Fruit fly (Drosophila melanogaster) whole organism, wandering third instar larva: ENCODE results near the gene Mps1.

Experiments
- Abd-B ChIP-seq: fragments of >200 bp; optimal IDR thresholded peaks from 2 replicates; lab custom pipeline; 2017; ENCODE audit warnings: missing biosample characterization, missing genetic modification characterization
- CG9705 ChIP-seq: fragments of 200-800 bp; sonication (Bioruptor generic); optimal IDR thresholded peaks from 2 replicates; lab custom pipeline; 2018; ENCODE audit warnings: missing biosample characterization, mild to moderate bottlenecking, missing genetic modification characterization
- CrebA ChIP-seq: fragments of 200-800 bp; sonication (Bioruptor generic); optimal IDR thresholded peaks from 2 replicates; lab custom pipeline; 2016; ENCODE audit warnings: missing biosample characterization, mild to moderate bottlenecking, missing genetic modification characterization, borderline replicate concordance
- Dfd ChIP-seq: fragments of >200 bp; optimal IDR thresholded peaks from 2 replicates; lab custom pipeline; 2017; ENCODE audit warnings: missing biosample characterization, missing genetic modification characterization
- Dif ChIP-seq: fragments of 200-275, 200-300 bp; sonication (Bioruptor generic); optimal IDR thresholded peaks from 2 replicates; lab custom pipeline; 2018; ENCODE audit warnings: missing biosample characterization, missing genetic modification characterization; ENCODE audit not compliant: partially characterized antibody
- GATAd ChIP-seq: sonication (Bioruptor generic); optimal IDR thresholded peaks from 2 replicates; lab custom pipeline; 2016; ENCODE audit warnings: missing biosample characterization, missing genetic modification characterization
- HLH106 ChIP-seq: fragments of 200-800 bp; optimal IDR thresholded peaks from 3 replicates; lab custom pipeline; 2019; ENCODE audit warnings: missing biosample characterization, mild to moderate bottlenecking, missing genetic modification characterization, moderate library complexity
- Hnf4 ChIP-seq: fragments of 200-800 bp; sonication (Bioruptor generic); optimal IDR thresholded peaks from 2 replicates; lab custom pipeline; 2016; ENCODE audit warnings: missing biosample characterization, mild to moderate bottlenecking, missing genetic modification characterization
- Hr78 ChIP-seq: fragments of >200 bp; optimal IDR thresholded peaks from 2 replicates; lab custom pipeline; 2017; ENCODE audit warnings: missing biosample characterization, missing genetic modification characterization
- Hr83 ChIP-seq: fragments of 200-300 bp; sonication (Bioruptor generic); optimal IDR thresholded peaks from 2 replicates; lab custom pipeline; 2016; ENCODE audit warnings: missing biosample characterization, mild to moderate bottlenecking, missing genetic modification characterization, moderate library complexity; ENCODE audit not compliant: poor library complexity, severe bottlenecking
- Jra ChIP-seq: sonication (Bioruptor generic); optimal IDR thresholded peaks from 2 replicates; lab custom pipeline; 2016; ENCODE audit warnings: missing biosample characterization, missing genetic modification characterization
- Myc ChIP-seq: fragments of >200 bp; optimal IDR thresholded peaks from 2 replicates; lab custom pipeline; 2017
- N ChIP-seq: fragments of >200 bp; optimal IDR thresholded peaks from 2 replicates; lab custom pipeline; 2018; ENCODE audit warnings: missing biosample characterization, missing external identifiers, missing genetic modification characterization
- OdsH ChIP-seq: fragments of 200-800 bp; sonication (Bioruptor generic); optimal IDR thresholded peaks from 2 replicates; lab custom pipeline; 2016; ENCODE audit warnings: missing biosample characterization, mild to moderate bottlenecking, missing genetic modification characterization
- Rel ChIP-seq, 2 experiments: fragments of 200-800 bp; sonication (Bioruptor generic) in 1 of 2; optimal IDR thresholded peaks; 2 replicates in 1 of 2; 3 replicates in 1 of 2; lab custom pipeline; 2016 to 2019; ENCODE audit warnings: mild to moderate bottlenecking in 2 of 2, missing biosample characterization in 2 of 2, missing genetic modification characterization in 2 of 2, moderate library complexity in 1 of 2
- Sp1 ChIP-seq: fragments of 200-800 bp; sonication (Bioruptor generic); optimal IDR thresholded peaks from 3 replicates; lab custom pipeline; 2019; ENCODE audit warnings: missing biosample characterization, mild to moderate bottlenecking, missing genetic modification characterization, moderate library complexity
- Vsx2 ChIP-seq: fragments of 200-300, 225-300 bp; sonication (Bioruptor generic); optimal IDR thresholded peaks from 2 replicates; lab custom pipeline; 2018; ENCODE audit warnings: missing biosample characterization, missing genetic modification characterization; ENCODE audit not compliant: partially characterized antibody
- br ChIP-seq: fragments of 200-800 bp; sonication (Bioruptor generic); optimal IDR thresholded peaks from 2 replicates; lab custom pipeline; 2016; ENCODE audit warnings: missing biosample characterization, missing genetic modification characterization
- brk ChIP-seq: fragments of 200-800 bp; sonication (Bioruptor generic); optimal IDR thresholded peaks from 2 replicates; lab custom pipeline; 2016; ENCODE audit warnings: missing biosample characterization, mild to moderate bottlenecking, missing genetic modification characterization
- dl ChIP-seq, 2 experiments: fragments of 175-275, 200-275 bp in 1 of 2; fragments of 200-275 bp in 1 of 2; sonication (Bioruptor generic); optimal IDR thresholded peaks; lab custom pipeline; 2018; ENCODE audit warnings: mild to moderate bottlenecking in 2 of 2, missing biosample characterization in 2 of 2, missing genetic modification characterization in 2 of 2, moderate library complexity in 2 of 2; ENCODE audit not compliant: partially characterized antibody in 2 of 2, insufficient read depth in 1 of 2
- dmrt93B ChIP-seq: fragments of 200-800 bp; sonication (Bioruptor generic); optimal IDR thresholded peaks from 2 replicates; lab custom pipeline; 2018; ENCODE audit warnings: missing biosample characterization, mild to moderate bottlenecking, missing genetic modification characterization
- dsf ChIP-seq: sonication (Bioruptor generic); optimal IDR thresholded peaks from 2 replicates; lab custom pipeline; 2016; ENCODE audit warnings: missing biosample characterization, missing genetic modification characterization, borderline replicate concordance
- foxo ChIP-seq, 2 experiments: fragments of 200-800 bp; sonication (Bioruptor generic); optimal IDR thresholded peaks; 2 replicates in 1 of 2; 3 replicates in 1 of 2; lab custom pipeline; 2016 to 2017; ENCODE audit warnings: missing biosample characterization in 2 of 2, missing genetic modification characterization in 2 of 2
- fru ChIP-seq: fragments of 200-800 bp; sonication (Bioruptor generic); optimal IDR thresholded peaks from 3 replicates; lab custom pipeline; 2016; ENCODE audit warnings: missing biosample characterization, mild to moderate bottlenecking, missing genetic modification characterization
- h ChIP-seq: fragments of 200-800 bp; sonication (Bioruptor generic); optimal IDR thresholded peaks from 3 replicates; lab custom pipeline; 2016; ENCODE audit warnings: missing biosample characterization, mild to moderate bottlenecking, missing genetic modification characterization
- jim ChIP-seq: fragments of 175-275, 200-325 bp; sonication (Bioruptor generic); optimal IDR thresholded peaks from 2 replicates; lab custom pipeline; 2016; ENCODE audit warnings: missing biosample characterization, mild to moderate bottlenecking, missing genetic modification characterization
- lola ChIP-seq: fragments of >200 bp; optimal IDR thresholded peaks from 2 replicates; lab custom pipeline; 2017; ENCODE audit warnings: missing biosample characterization, missing genetic modification characterization
- psq ChIP-seq: fragments of 200-800 bp; sonication (Bioruptor generic); optimal IDR thresholded peaks from 3 replicates; lab custom pipeline; 2017; ENCODE audit warnings: missing biosample characterization, mild to moderate bottlenecking, missing genetic modification characterization, moderate library complexity
- rgr ChIP-seq: fragments of 200-800 bp; sonication (Bioruptor generic); optimal IDR thresholded peaks from 3 replicates; lab custom pipeline; 2016; ENCODE audit warnings: missing biosample characterization, mild to moderate bottlenecking, missing genetic modification characterization
- sage ChIP-seq: fragments of 200-800 bp; sonication (Bioruptor generic); optimal IDR thresholded peaks from 2 replicates; lab custom pipeline; 2016; ENCODE audit warnings: missing biosample characterization, mild to moderate bottlenecking, missing genetic modification characterization
- sv ChIP-seq: fragments of 200-800 bp; sonication (Bioruptor generic); optimal IDR thresholded peaks from 3 replicates; lab custom pipeline; 2016; ENCODE audit warnings: missing biosample characterization, missing genetic modification characterization
- woc ChIP-seq: sonication (Bioruptor generic); optimal IDR thresholded peaks from 2 replicates; lab custom pipeline; 2016; ENCODE audit warnings: missing biosample characterization, mild to moderate bottlenecking, missing genetic modification characterization

Gene Mps1

dm6 chr3R:17680268-17680638, 9.2 kb downstream of the Mps1 start:
- TF ChIP-seq jim (GFP tag; lab: Kevin White, UChicago) (peak; percentile 80), OdsH (GFP tag; lab: Kevin White, UChicago) (no peak), Rel (GFP tag; optimal IDR thresholded peaks at IDR 0.05; lab: Kevin White, UChicago) (no peak), Rel (tag; optimal IDR thresholded peaks at IDR 0.05; lab: Kevin White, UChicago) (peak; percentile 45), fru (GFP tag; lab: Kevin White, UChicago) (no peak), dl (GFP tag; optimal IDR thresholded peaks at IDR 0.05; lab: Kevin White, UChicago; ENCODE audit: insufficient read depth in 1 of 2, partially characterized antibody in 2 of 2) (peak in 1 of 2 experiments; percentile 8), sv (GFP tag; lab: Kevin White, UChicago) (no peak), Hnf4 (no peak), Hr78 (GFP tag; lab: Kevin White, UChicago) (no peak), CrebA (no peak), dmrt93B (GFP tag; lab: Kevin White, UChicago) (no peak), woc (GFP tag; lab: Kevin White, UChicago) (no peak), N (no peak)

dm6 chr3R:17680639-17681302, 9.7 kb downstream of the Mps1 start:
- TF ChIP-seq h (GFP tag; lab: Kevin White, UChicago) (peak; percentile 24), rgr (peak; percentile 17), Hnf4 (peak; percentile 3), HLH106 (tag; lab: Kevin White, UChicago) (peak; percentile 62), dmrt93B (GFP tag; lab: Kevin White, UChicago) (no peak), woc (GFP tag; lab: Kevin White, UChicago) (peak; percentile 64), OdsH (GFP tag; lab: Kevin White, UChicago) (peak; percentile 23), jim (GFP tag; lab: Kevin White, UChicago) (no peak), Myc (lab: Kevin White, UChicago) (peak; percentile 93), fru (GFP tag; lab: Kevin White, UChicago) (peak; percentile 22), Dfd (GFP tag; lab: Kevin White, UChicago) (no peak), sv (GFP tag; lab: Kevin White, UChicago) (peak; percentile 9), Abd-B (no peak), Sp1 (GFP tag; lab: Kevin White, UChicago) (peak; percentile 55), foxo (GFP tag; optimal IDR thresholded peaks at IDR 0.05; lab: Kevin White, UChicago) (peak in 1 of 2 experiments; percentile 58)
- TF ChIP-seq, all 38 proteins: peak for 11

- no peak for TF ChIP-seq Rel (GFP tag; optimal IDR thresholded peaks at IDR 0.05; lab: Kevin White, UChicago)
- peak; percentile 37 for TF ChIP-seq Rel (tag; optimal IDR thresholded peaks at IDR 0.05; lab: Kevin White, UChicago)
- TF ChIP-seq lola: no peak
- TF ChIP-seq Dif (GFP tag; lab: Kevin White, UChicago): peak; percentile 43
- TF ChIP-seq dl (GFP tag; optimal IDR thresholded peaks at IDR 0.05; lab: Kevin White, UChicago; ENCODE audit: insufficient read depth in 1 of 2, partially characterized antibody in 2 of 2): peak in 1 of 2 experiments; percentile 2
- TF ChIP-seq, all 38 proteins: peak for 3
Observed at dm6 chr3R:17681611-17682243, 10.7 kb downstream of the Mps1 start.

- peak; percentile 55 for TF ChIP-seq Sp1 (GFP tag; lab: Kevin White, UChicago)
- TF ChIP-seq Rel (GFP tag; optimal IDR thresholded peaks at IDR 0.05; lab: Kevin White, UChicago): no peak
- peak; percentile 73 for TF ChIP-seq Rel (tag; optimal IDR thresholded peaks at IDR 0.05; lab: Kevin White, UChicago)
- TF ChIP-seq dsf (GFP tag; lab: Kevin White, UChicago): no peak
- peak; percentile 16 for TF ChIP-seq rgr
- peak; percentile 79 for TF ChIP-seq Myc (lab: Kevin White, UChicago)
- TF ChIP-seq Abd-B: no peak
- peak; percentile 2 for TF ChIP-seq h (GFP tag; lab: Kevin White, UChicago)
- peak; percentile 10 for TF ChIP-seq psq (GFP tag; lab: Kevin White, UChicago)
- peak in 1 of 2 experiments; percentile 2 for TF ChIP-seq foxo (GFP tag; optimal IDR thresholded peaks at IDR 0.05; lab: Kevin White, UChicago)
Observed at dm6 chr3R:17682244-17682773, 11.2 kb downstream of the Mps1 start, which contains the start of the genes alt and CG7655. TSS of gene alt (minus strand) at chr3R:17682515. TSS of gene CG7655 (plus strand) at chr3R:17682669.

dm6 chr3R:17684854-17685253, 13.8 kb downstream of the Mps1 start, which contains the start of the genes CG31251 and CG31360:
TSS of gene CG31251 (minus strand) at chr3R:17684915.
TSS of gene CG31360 (plus strand) at chr3R:17685097.
- TF ChIP-seq Sp1 (GFP tag; lab: Kevin White, UChicago): no peak
- TF ChIP-seq Abd-B: no peak
- peak; percentile 56 for TF ChIP-seq Jra (GFP tag; lab: Kevin White, UChicago)
- no peak for TF ChIP-seq CG9705 (GFP tag; lab: Kevin White, UChicago)
- no peak for TF ChIP-seq brk (GFP tag; lab: Kevin White, UChicago)
- no peak for TF ChIP-seq GATAd (GFP tag; lab: Kevin White, UChicago)
- TF ChIP-seq Hr83 (GFP tag; lab: Kevin White, UChicago): no peak
- TF ChIP-seq Vsx2 (GFP tag; lab: Kevin White, UChicago): no peak
- no peak for TF ChIP-seq Hnf4
- TF ChIP-seq Myc (lab: Kevin White, UChicago): peak; percentile 11
- peak; percentile 20 for TF ChIP-seq HLH106 (tag; lab: Kevin White, UChicago)
- TF ChIP-seq psq (GFP tag; lab: Kevin White, UChicago): no peak
- TF ChIP-seq N: no peak
- TF ChIP-seq sage: peak; percentile 49
- no peak for TF ChIP-seq dl (GFP tag; optimal IDR thresholded peaks at IDR 0.05; lab: Kevin White, UChicago; ENCODE audit: insufficient read depth in 1 of 2, partially characterized antibody in 2 of 2)
- no peak for TF ChIP-seq br (GFP tag; lab: Kevin White, UChicago)
- TF ChIP-seq rgr: no peak
